Worm (Caenorhabditis elegans): ENCODE measurements around the gene dkc-1.

ce11 chrIII:10716091-10716490 is 32.1 kb upstream of the dkc-1 start, which contains the start of gene W09D10.4:
- TF ChIP-seq C06A6.2 (GFP tag; conservative IDR thresholded peaks at IDR 0.05) (no peak), B0261.1 (tag; optimal IDR thresholded peaks at IDR 0.05) (no peak), snpc-3.4 (tag; optimal IDR thresholded peaks at IDR 0.05) (no peak)
